Worm (Caenorhabditis elegans) whole organism, L3 larva: ENCODE results near the gene H25P19.1.

Experiments
- ceh-28 ChIP-seq: fragments of 150-350 bp; optimal IDR thresholded peaks from 2 replicates; lab custom pipeline; 2014; ENCODE audit warnings: missing biosample characterization, missing genetic modification reagents, missing genetic modification characterization
- daf-12 ChIP-seq: fragments of 150-350 bp; optimal IDR thresholded peaks from 2 replicates; lab custom pipeline; 2014; ENCODE audit warnings: missing biosample characterization, missing genetic modification reagents, missing genetic modification characterization
- elt-3 ChIP-seq, 3 experiments: fragments of 150-350 bp in 1 of 3; sonication (generic microtip) in 2 of 3; optimal IDR thresholded peaks; 2 replicates in 2 of 3; 4 replicates in 1 of 3; lab custom pipeline; 2014 to 2017; ENCODE audit warnings: missing biosample characterization in 3 of 3, missing genetic modification characterization in 3 of 3
- fkh-2 ChIP-seq: fragments of 150-350 bp; optimal IDR thresholded peaks from 2 replicates; lab custom pipeline; 2014; ENCODE audit warnings: missing biosample characterization, missing genetic modification reagents, missing genetic modification characterization
- nhr-76 ChIP-seq: fragments of 150-350 bp; sonication (generic microtip); optimal IDR thresholded peaks from 5 replicates; lab custom pipeline; 2014; ENCODE audit warnings: missing biosample characterization, missing genetic modification characterization
- unc-62 ChIP-seq: fragments of 150-350 bp; sonication (generic microtip); optimal IDR thresholded peaks from 4 replicates; lab custom pipeline; 2014; ENCODE audit warnings: missing biosample characterization, missing genetic modification reagents, missing genetic modification characterization

DNA sequence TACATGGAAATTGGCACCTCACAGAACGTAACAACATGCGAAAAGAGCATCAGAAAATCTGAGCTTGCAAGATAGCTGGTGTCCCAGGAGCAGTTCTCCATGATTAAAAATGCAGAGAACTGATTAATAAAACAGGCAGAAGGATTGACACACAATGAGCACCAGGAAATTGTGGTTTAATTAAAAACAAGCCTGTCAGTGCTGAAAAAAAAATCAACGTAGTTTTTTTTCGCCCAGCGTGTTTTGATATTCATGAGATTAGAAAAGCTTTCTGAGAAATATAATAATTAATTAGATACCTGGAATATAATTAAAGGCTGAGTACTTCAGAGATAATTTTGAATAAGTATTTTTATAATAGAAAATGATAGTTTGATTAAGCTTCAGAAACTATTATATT is 29.8 kb upstream of the H25P19.1 start, which contains the start of gene srh-246:
- TF ChIP-seq daf-12 = no peak
- no peak for TF ChIP-seq ceh-28 (tag; lab: Kevin White, UChicago)
- no peak for TF ChIP-seq nhr-76 (tag; lab: Kevin White, UChicago)
- no peak for TF ChIP-seq elt-3 (tag; optimal IDR thresholded peaks at IDR 0.05; lab: Kevin White, UChicago)
- TF ChIP-seq unc-62 (GFP tag; lab: Kevin White, UChicago) = no peak
- TF ChIP-seq fkh-2 (tag; lab: Kevin White, UChicago) = no peak
